Comparison of ENCODE assay signal across 1 fruit fly cellular context in the genomic region with DNA sequence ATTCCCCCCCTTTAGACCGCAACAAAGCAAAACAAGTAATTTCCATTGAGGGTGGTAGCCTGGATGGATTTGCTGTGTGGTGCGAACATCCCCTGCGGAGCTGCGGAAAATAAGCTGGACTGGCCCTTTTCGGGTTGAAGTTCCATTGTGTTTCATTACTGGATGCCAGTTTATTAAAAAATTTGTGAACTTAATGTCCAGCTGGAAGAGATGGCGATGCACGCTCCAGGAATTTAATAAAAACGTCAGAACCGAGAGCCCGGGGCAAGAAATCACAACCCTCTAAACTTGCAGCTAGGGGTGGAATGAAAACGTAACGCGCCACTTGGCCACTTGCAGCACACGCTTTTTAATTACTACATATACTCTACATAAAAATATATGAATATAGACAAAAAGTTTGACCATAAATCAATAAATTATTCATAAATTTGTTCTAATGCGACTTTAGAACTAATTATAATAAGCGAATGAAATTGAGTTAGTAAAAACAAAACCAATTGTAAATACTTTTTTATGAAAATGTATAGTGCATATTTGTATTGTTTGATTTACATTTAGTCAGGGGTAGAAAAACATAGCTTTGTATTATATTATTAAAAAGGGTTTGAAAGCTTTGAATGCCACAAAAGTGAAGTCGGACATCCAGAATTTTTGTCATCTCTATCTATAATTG.
TF ChIP-seq lines count a peak whose summit lies in the region.

No protein-coding gene starts in this region.

TF ChIP-seq in whole organism, embryonic, 481 proteins besides CTCF, POLR2A, EP300 and RAD21 (continued from another document):
- TF ChIP-seq sens (GFP tag; lab: Kevin White, UChicago) (peak; percentile 31), Eip74EF (GFP tag; optimal IDR thresholded peaks at IDR 0.05; lab: Kevin White, UChicago) (no peak)
